Fruit fly (Drosophila melanogaster): ENCODE results near the gene MICU3.

DNA sequence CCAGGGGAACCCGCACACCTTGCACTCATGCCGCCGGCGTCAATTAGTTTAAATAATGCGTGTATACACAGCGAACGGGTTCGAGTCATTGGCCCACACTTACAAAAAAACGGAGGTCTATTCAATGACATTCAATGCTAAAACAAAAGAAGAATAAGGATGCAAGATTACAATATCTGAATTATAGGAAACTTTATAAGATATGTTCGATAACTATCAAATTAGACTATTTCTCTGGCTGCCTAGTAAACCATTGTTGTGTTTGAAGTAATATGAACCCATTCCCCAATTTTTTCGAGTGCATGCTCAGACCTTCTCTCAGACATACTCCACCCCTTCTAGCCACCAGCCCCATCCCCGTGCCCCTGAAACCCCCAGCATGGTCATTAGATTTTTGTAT, 26.1 kb upstream of the MICU3 start:
- TF ChIP-seq CG34367 (tag; optimal IDR thresholded peaks at IDR 0.05) (no peak), CG12605 (GFP tag; IDR thresholded peaks at IDR 0.05) (no peak), Snoo (tag; optimal IDR thresholded peaks at IDR 0.05) (no peak), fd96Ca (GFP tag; IDR thresholded peaks at IDR 0.05) (peak; percentile 39; the same call in 1 of the 3 replicates), CG15710 (tag; optimal IDR thresholded peaks at IDR 0.05) (no peak), CG14655 (GFP tag; optimal IDR thresholded peaks at IDR 0.05) (peak; percentile 57), CG17806 (tag; optimal IDR thresholded peaks at IDR 0.05) (no peak), gl (tag; optimal IDR thresholded peaks at IDR 0.05) (no peak), CG10348 (GFP tag; IDR thresholded peaks at IDR 0.05) (no peak)

Data from whole organism, pupa.